Fruit fly (Drosophila melanogaster) whole organism, embryonic: ENCODE measurements around the gene HERC2.

Source experiments
- Abd-B ChIP-seq: fragments of 200-800 bp; sonication (Bioruptor generic); optimal IDR thresholded peaks from 2 replicates; lab custom pipeline; 2018; ENCODE audit warnings: missing biosample characterization, mild to moderate bottlenecking, missing genetic modification characterization, moderate library complexity
- Antp ChIP-seq: fragments of 200-800 bp; sonication (Bioruptor generic); optimal IDR thresholded peaks from 3 replicates; lab custom pipeline; 2016; ENCODE audit warnings: missing biosample characterization, missing genetic modification characterization
- Atf-2 ChIP-seq: fragments of 200-800 bp; sonication (Bioruptor generic); optimal IDR thresholded peaks from 2 replicates; lab custom pipeline; 2016; ENCODE audit warnings: missing biosample characterization, missing genetic modification characterization
- Awh ChIP-seq: fragments of 200-800 bp; sonication (Bioruptor generic); IDR thresholded peaks from 2 replicates; pipeline ENCODE4, ENCODE4 v1.3.6; 2022; ENCODE audit warnings: missing biosample characterization, missing genetic modification characterization
- CG11085 ChIP-seq: fragments of 200-800 bp; sonication (Bioruptor generic); IDR thresholded peaks from 2 replicates; pipeline ENCODE4 v1.3.6; 2022; ENCODE audit warnings: missing biosample characterization, missing genetic modification characterization
- CG13775 ChIP-seq: fragments of 200-800 bp; sonication (Bioruptor generic); optimal IDR thresholded peaks from 3 replicates; lab custom pipeline; 2017; ENCODE audit warnings: missing biosample characterization, mild to moderate bottlenecking, missing genetic modification characterization
- CG14441 ChIP-seq: fragments of 200-800 bp; sonication (Bioruptor generic); IDR thresholded peaks from 2 replicates; pipeline ENCODE4 v1.3.6; 2022; ENCODE audit warnings: missing biosample characterization, missing genetic modification characterization
- CG17359 ChIP-seq: fragments of 200-800 bp; sonication (Bioruptor generic); optimal IDR thresholded peaks from 3 replicates; lab custom pipeline; 2018; ENCODE audit warnings: missing biosample characterization, mild to moderate bottlenecking, missing genetic modification characterization, moderate library complexity
- CG17385 ChIP-seq: fragments of 200-800 bp; sonication (Bioruptor generic); optimal IDR thresholded peaks from 3 replicates; lab custom pipeline; 2018; ENCODE audit warnings: missing biosample characterization, mild to moderate bottlenecking, missing genetic modification characterization
- CG17912 ChIP-seq: fragments of 200-800 bp; sonication (Bioruptor generic); optimal IDR thresholded peaks from 2 replicates; lab custom pipeline; 2018; ENCODE audit warnings: missing biosample characterization, mild to moderate bottlenecking, missing genetic modification characterization
- CG2712 ChIP-seq: fragments of 200-800 bp; optimal IDR thresholded peaks from 3 replicates; lab custom pipeline; 2019; ENCODE audit warnings: missing biosample characterization, mild to moderate bottlenecking, missing genetic modification characterization, moderate library complexity
- CG31388 ChIP-seq: fragments of 200-800 bp; sonication (Bioruptor generic); optimal IDR thresholded peaks from 2 replicates; lab custom pipeline; 2016; ENCODE audit warnings: missing biosample characterization, missing genetic modification characterization
- CG33213 ChIP-seq: fragments of 200-800 bp; sonication (Bioruptor generic); optimal IDR thresholded peaks from 3 replicates; lab custom pipeline; 2016; ENCODE audit warnings: missing biosample characterization, missing genetic modification characterization
- CG34376 ChIP-seq: fragments of 200-800 bp; sonication (Bioruptor generic); optimal IDR thresholded peaks from 2 replicates; lab custom pipeline; 2018; ENCODE audit warnings: missing biosample characterization, mild to moderate bottlenecking, missing genetic modification characterization
- CG3838 ChIP-seq: fragments of 200-800 bp; sonication (Bioruptor generic); optimal IDR thresholded peaks from 3 replicates; lab custom pipeline; 2016; ENCODE audit warnings: missing biosample characterization, missing genetic modification characterization
- CG3847 ChIP-seq: fragments of 200-800 bp; sonication (Bioruptor generic); IDR thresholded peaks from 2 replicates; pipeline ENCODE4 v1.3.6; 2022; ENCODE audit warnings: missing biosample characterization, missing genetic modification characterization
- CG5180 ChIP-seq: fragments of 200-800 bp; sonication (Bioruptor generic); optimal IDR thresholded peaks from 3 replicates; lab custom pipeline; 2017; ENCODE audit warnings: missing biosample characterization, missing genetic modification characterization, mild to moderate bottlenecking, moderate library complexity, missing genetic modification reagents
- CG7839 ChIP-seq: fragments of 200-800 bp; sonication (Bioruptor generic); optimal IDR thresholded peaks from 3 replicates; lab custom pipeline; 2018; ENCODE audit warnings: missing biosample characterization, mild to moderate bottlenecking, missing genetic modification characterization, moderate library complexity
- CG7928 ChIP-seq: fragments of 200-800 bp; sonication (Bioruptor generic); optimal IDR thresholded peaks from 2 replicates; lab custom pipeline; 2017; ENCODE audit warnings: missing biosample characterization, mild to moderate bottlenecking, missing genetic modification characterization
- CG8924 ChIP-seq: fragments of 200-800 bp; optimal IDR thresholded peaks from 3 replicates; lab custom pipeline; 2019; ENCODE audit warnings: missing biosample characterization, mild to moderate bottlenecking, missing genetic modification characterization, moderate library complexity
- CG9215 ChIP-seq: fragments of 200-800 bp; sonication (Bioruptor generic); IDR thresholded peaks from 2 replicates; pipeline ENCODE4 v1.3.6; 2022; ENCODE audit warnings: missing biosample characterization, missing genetic modification characterization
- D19A ChIP-seq: fragments of 200-800 bp; optimal IDR thresholded peaks from 3 replicates; lab custom pipeline; 2019; ENCODE audit warnings: missing biosample characterization, mild to moderate bottlenecking, missing genetic modification characterization, moderate library complexity
- Dll ChIP-seq: fragments of 200-800 bp; sonication (Bioruptor generic); IDR thresholded peaks from 4 replicates; pipeline ENCODE4 v1.3.6; 2022; ENCODE audit warnings: missing biosample characterization, missing genetic modification characterization; ENCODE audit not compliant: partially characterized antibody
- Dp ChIP-seq: fragments of 200-800 bp; sonication (Bioruptor generic); optimal IDR thresholded peaks from 2 replicates; lab custom pipeline; 2018; ENCODE audit warnings: missing biosample characterization, mild to moderate bottlenecking, missing genetic modification characterization, moderate library complexity
- Mad ChIP-seq: fragments of 200-800 bp; sonication (Bioruptor generic); optimal IDR thresholded peaks from 2 replicates; lab custom pipeline; 2016; ENCODE audit warnings: missing biosample characterization, missing genetic modification characterization
- Max ChIP-seq: fragments of 200-800 bp; sonication (Bioruptor generic); optimal IDR thresholded peaks from 2 replicates; lab custom pipeline; 2016; ENCODE audit warnings: missing biosample characterization, mild to moderate bottlenecking, missing genetic modification characterization
- NK7.1 ChIP-seq: fragments of 200-800 bp; sonication (Bioruptor generic); optimal IDR thresholded peaks from 3 replicates; lab custom pipeline; 2016; ENCODE audit warnings: missing biosample characterization, missing genetic modification characterization
- Trl ChIP-seq, 3 experiments: fragments of >200 bp in 2 of 3; fragments of 200-800 bp in 1 of 3; sonication (Bioruptor generic) in 1 of 3; optimal IDR thresholded peaks; 2 replicates in 1 of 3; 3 replicates in 2 of 3; lab custom pipeline; 2016 to 2017; ENCODE audit warnings: missing biosample characterization in 1 of 3, missing genetic modification characterization in 1 of 3
- bsh ChIP-seq, 2 experiments: fragments of 200-800 bp; sonication (Bioruptor generic); optimal IDR thresholded peaks; 2 replicates each; lab custom pipeline; 2017 to 2018; ENCODE audit warnings: mild to moderate bottlenecking in 2 of 2, missing biosample characterization in 2 of 2, missing genetic modification characterization in 2 of 2, moderate library complexity in 1 of 2
- btn ChIP-seq: fragments of 200-800 bp; sonication (Bioruptor generic); optimal IDR thresholded peaks from 2 replicates; lab custom pipeline; 2016; ENCODE audit warnings: missing biosample characterization, missing genetic modification characterization
- chif ChIP-seq, 2 experiments: fragments of 200-800 bp; sonication (Bioruptor generic); optimal IDR thresholded peaks; 3 replicates each; lab custom pipeline; 2016; ENCODE audit warnings: missing biosample characterization in 2 of 2, missing genetic modification characterization in 2 of 2
- inv ChIP-seq: fragments of 200-800 bp; sonication (Bioruptor generic); IDR thresholded peaks from 2 replicates; pipeline ENCODE4 v1.3.6; 2022; ENCODE audit warnings: missing biosample characterization, missing genetic modification characterization; ENCODE audit not compliant: partially characterized antibody
- mam ChIP-seq: fragments of 200-800 bp; sonication (Bioruptor generic); optimal IDR thresholded peaks from 3 replicates; lab custom pipeline; 2016; ENCODE audit warnings: missing biosample characterization, missing genetic modification characterization
- nerfin-1 ChIP-seq: fragments of 200-800 bp; sonication (Bioruptor generic); optimal IDR thresholded peaks from 3 replicates; lab custom pipeline; 2019; ENCODE audit warnings: missing biosample characterization, mild to moderate bottlenecking, missing genetic modification characterization, moderate library complexity
- nerfin-2 ChIP-seq: fragments of 200-800 bp; sonication (Bioruptor generic); IDR thresholded peaks from 2 replicates; pipeline ENCODE4 v1.3.6; 2022; ENCODE audit warnings: missing biosample characterization, missing genetic modification characterization; ENCODE audit not compliant: partially characterized antibody
- nmo ChIP-seq: fragments of 200-800 bp; sonication (Bioruptor generic); optimal IDR thresholded peaks from 2 replicates; lab custom pipeline; 2018; ENCODE audit warnings: missing biosample characterization, mild to moderate bottlenecking, missing genetic modification characterization, moderate library complexity
- oc ChIP-seq: fragments of 200-800 bp; sonication (Bioruptor generic); optimal IDR thresholded peaks from 2 replicates; lab custom pipeline; 2018; ENCODE audit warnings: missing biosample characterization, mild to moderate bottlenecking, missing genetic modification characterization, moderate library complexity
- psq ChIP-seq: fragments of 200-800 bp; sonication (Bioruptor generic); optimal IDR thresholded peaks from 2 replicates; lab custom pipeline; 2017; ENCODE audit warnings: missing biosample characterization, missing genetic modification characterization
- pzg ChIP-seq: fragments of 200-800 bp; sonication (Bioruptor generic); optimal IDR thresholded peaks from 3 replicates; lab custom pipeline; 2018; ENCODE audit warnings: missing biosample characterization, mild to moderate bottlenecking, missing genetic modification characterization, moderate library complexity
- scrt ChIP-seq: fragments of 200-800 bp; sonication (Bioruptor generic); optimal IDR thresholded peaks from 2 replicates; lab custom pipeline; 2018; ENCODE audit warnings: missing biosample characterization, mild to moderate bottlenecking, missing genetic modification characterization, moderate library complexity
- sd ChIP-seq: fragments of 200-800 bp; sonication (Bioruptor generic); optimal IDR thresholded peaks from 3 replicates; lab custom pipeline; 2018; ENCODE audit warnings: missing biosample characterization, mild to moderate bottlenecking, missing genetic modification characterization, moderate library complexity
- slbo ChIP-seq: fragments of 200-800 bp; sonication (Bioruptor generic); IDR thresholded peaks from 2 replicates; pipeline ENCODE4 v1.3.6; 2022; ENCODE audit warnings: missing biosample characterization, missing genetic modification characterization
- so ChIP-seq: fragments of 200-800 bp; sonication (Bioruptor generic); IDR thresholded peaks from 3 replicates; pipeline ENCODE4 v1.3.6; 2022; ENCODE audit warnings: missing biosample characterization, missing genetic modification characterization
- sqz ChIP-seq: fragments of 200-800 bp; sonication (Bioruptor generic); optimal IDR thresholded peaks from 3 replicates; lab custom pipeline; 2018; ENCODE audit warnings: missing biosample characterization, mild to moderate bottlenecking, missing genetic modification characterization
- tin ChIP-seq: fragments of 200-800 bp; sonication (Bioruptor generic); optimal IDR thresholded peaks from 3 replicates; lab custom pipeline; 2016; ENCODE audit warnings: missing biosample characterization, missing genetic modification characterization
- tna ChIP-seq: fragments of 200-800 bp; sonication (Bioruptor generic); IDR thresholded peaks from 2 replicates; pipeline ENCODE4 v1.3.6; 2022; ENCODE audit warnings: missing biosample characterization, missing genetic modification characterization; ENCODE audit not compliant: partially characterized antibody
- unc-4 ChIP-seq: fragments of 200-800 bp; sonication (Bioruptor generic); IDR thresholded peaks from 2 replicates; pipeline ENCODE4 v1.3.6; 2022; ENCODE audit warnings: missing biosample characterization, missing genetic modification characterization; ENCODE audit not compliant: partially characterized antibody
- wdn ChIP-seq: fragments of 200-800 bp; sonication (Bioruptor generic); IDR thresholded peaks from 2 replicates; pipeline ENCODE4 v1.3.6; 2022; ENCODE audit warnings: missing biosample characterization, missing genetic modification characterization

The HERC2 gene

dm6 chrX:20394066-20394913 is at the start of gene HERC2 (continued):
- TF ChIP-seq Max (GFP tag; lab: Kevin White, UChicago) (peak; percentile 25), bsh (GFP tag; optimal IDR thresholded peaks at IDR 0.05; lab: Kevin White, UChicago) (peak in 1 of 2 experiments; percentile 40), nmo (GFP tag; lab: Kevin White, UChicago) (peak; percentile 45), CG3838 (no peak), mam (GFP tag; lab: Kevin White, UChicago) (peak; percentile 73), CG11085 (GFP tag; lab: Robert Waterston, UW) (peak; percentile 47; the same call in 1 of the 2 replicates), scrt (GFP tag; lab: Kevin White, UChicago) (no peak), CG33213 (no peak), CG34376 (GFP tag; lab: Kevin White, UChicago) (no peak), CG17359 (tag; lab: Kevin White, UChicago) (no peak), Abd-B (GFP tag; lab: Kevin White, UChicago) (peak; percentile 8), CG14441 (GFP tag; lab: Robert Waterston, UW) (peak; percentile 58), Dp (GFP tag; lab: Kevin White, UChicago) (peak; percentile 28), btn (GFP tag; lab: Kevin White, UChicago) (no peak), Mad (GFP tag; lab: Kevin White, UChicago) (peak; percentile 17), pzg (GFP tag; lab: Kevin White, UChicago) (peak; percentile 70), CG2712 (peak; percentile 35), CG31388 (no peak), nerfin-2 (GFP tag; lab: Robert Waterston, UW) (peak; percentile 92), inv (GFP tag; lab: Robert Waterston, UW) (peak; percentile 79), sd (tag; lab: Kevin White, UChicago) (no peak), so (GFP tag; lab: Robert Waterston, UW) (no peak), Dll (GFP tag; lab: Robert Waterston, UW) (peak; percentile 79), CG7839 (tag; lab: Kevin White, UChicago) (no peak), Antp (peak; percentile 69), Atf-2 (GFP tag; lab: Kevin White, UChicago) (peak; percentile 57), CG5180 (no peak), CG13775 (GFP tag; lab: Kevin White, UChicago) (peak; percentile 34), D19A (tag; lab: Kevin White, UChicago) (no peak), CG9215 (peak; percentile 70), oc (tag; lab: Kevin White, UChicago) (peak; percentile 70), psq (GFP tag; lab: Kevin White, UChicago) (no peak), NK7.1 (no peak), CG17912 (GFP tag; lab: Kevin White, UChicago) (no peak), tin (GFP tag; lab: Kevin White, UChicago) (peak; percentile 4), Awh (GFP tag; lab: Robert Waterston, UW) (no peak), slbo (GFP tag; lab: Robert Waterston, UW) (peak; percentile 82), nerfin-1 (tag; lab: Kevin White, UChicago) (peak; percentile 7), sqz (GFP tag; lab: Kevin White, UChicago) (no peak), CG3847 (peak; percentile 40; the same call in 1 of the 2 replicates), chif (GFP tag; optimal IDR thresholded peaks at IDR 0.05; lab: Kevin White, UChicago) (peak in 1 of 2 experiments; percentile 64), Trl (optimal IDR thresholded peaks at IDR 0.05; lab: Kevin White, UChicago) (no peak), Trl (GFP tag; optimal IDR thresholded peaks at IDR 0.05; lab: Kevin White, UChicago) (peak; percentile 23), CG8924 (tag; lab: Kevin White, UChicago) (no peak), unc-4 (GFP tag; lab: Robert Waterston, UW) (peak; percentile 77), wdn (GFP tag; lab: Robert Waterston, UW) (no peak), CG7928 (GFP tag; lab: Kevin White, UChicago) (no peak), CG17385 (GFP tag; lab: Kevin White, UChicago) (no peak), tna (peak; percentile 90)
